Fruit fly (Drosophila melanogaster): Measurements from ENCODE around the gene CG6178.

Gene CG6178

DNA sequence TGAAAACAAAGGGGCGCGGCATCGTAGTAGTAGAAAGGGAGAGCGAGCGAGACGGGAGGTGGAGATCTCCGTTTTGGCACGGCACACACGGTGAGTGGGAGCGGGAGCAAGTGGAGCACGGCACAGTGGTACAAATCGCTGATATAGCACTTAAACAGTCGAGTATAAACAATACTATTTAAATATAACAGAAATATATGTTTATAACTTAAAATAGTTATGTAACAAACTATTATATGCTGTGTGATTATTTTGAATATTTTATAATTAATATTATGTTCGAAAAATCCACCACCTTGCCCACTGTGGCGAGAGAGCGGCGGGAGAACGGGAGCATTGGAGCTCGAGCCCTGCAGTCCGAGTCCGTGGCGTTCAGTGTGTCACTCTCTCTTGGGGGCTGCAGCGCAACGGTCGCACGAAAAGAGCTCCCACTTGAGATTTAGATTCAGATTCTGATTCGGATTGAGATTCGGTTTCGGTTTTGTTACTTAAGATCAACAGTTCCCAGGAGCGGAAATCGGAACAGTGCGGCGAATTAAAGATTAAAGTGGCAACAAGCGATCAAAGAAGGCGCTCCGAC is 11.0 kb upstream of the CG6178 start, which contains the start of gene Kal1 (continued):
- TF ChIP-seq psq (GFP tag; optimal IDR thresholded peaks at IDR 0.05) = peak; percentile 96
- TF ChIP-seq woc (GFP tag; optimal IDR thresholded peaks at IDR 0.05) = peak; percentile 85
- peak; percentile 93 for TF ChIP-seq br (GFP tag; optimal IDR thresholded peaks at IDR 0.05)
- peak; percentile 95 for TF ChIP-seq sage (GFP tag; optimal IDR thresholded peaks at IDR 0.05)

DNA sequence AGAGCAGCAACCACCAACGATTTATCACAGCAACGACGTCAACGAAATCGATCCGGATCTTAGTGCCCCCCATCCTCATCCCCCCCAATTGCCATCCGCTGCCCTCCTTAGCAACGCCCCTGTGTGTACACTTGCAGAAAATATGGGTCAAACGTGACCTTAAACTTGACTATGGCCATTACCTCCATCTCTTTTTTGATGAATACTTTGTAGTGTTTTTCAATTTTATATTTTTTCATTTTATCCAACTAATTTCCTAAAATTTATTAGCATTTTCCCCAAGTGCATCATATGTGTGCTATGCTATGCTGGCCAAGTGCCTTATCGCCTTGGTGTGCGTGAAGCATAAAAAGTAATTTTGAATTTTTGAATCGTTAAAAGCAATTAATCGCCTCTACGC is 9.2 kb upstream of the CG6178 start:
- TF ChIP-seq psq (GFP tag; optimal IDR thresholded peaks at IDR 0.05) (peak; percentile 77), CG9705 (GFP tag; optimal IDR thresholded peaks at IDR 0.05) (peak; percentile 68), Hnf4 (GFP tag; optimal IDR thresholded peaks at IDR 0.05) (peak; percentile 86), brk (GFP tag; optimal IDR thresholded peaks at IDR 0.05) (peak; percentile 83), usp (GFP tag; optimal IDR thresholded peaks at IDR 0.05) (no peak), Hr78 (GFP tag; optimal IDR thresholded peaks at IDR 0.05) (no peak), fru (GFP tag; optimal IDR thresholded peaks at IDR 0.05) (peak; percentile 91), ey (GFP tag; optimal IDR thresholded peaks at IDR 0.05) (peak; percentile 86), foxo (GFP tag; optimal IDR thresholded peaks at IDR 0.05) (peak; percentile 13 to 90), br (GFP tag; optimal IDR thresholded peaks at IDR 0.05) (peak; percentile 87), OdsH (GFP tag; optimal IDR thresholded peaks at IDR 0.05) (peak; percentile 87), Sp1 (GFP tag; optimal IDR thresholded peaks at IDR 0.05) (peak; percentile 88), pan (optimal IDR thresholded peaks at IDR 0.05) (no peak), GATAd (GFP tag; optimal IDR thresholded peaks at IDR 0.05) (no peak), Hr83 (GFP tag; optimal IDR thresholded peaks at IDR 0.05; ENCODE audit: poor library complexity, severe bottlenecking) (peak; percentile 5), Myc (optimal IDR thresholded peaks at IDR 0.05) (no peak), woc (GFP tag; optimal IDR thresholded peaks at IDR 0.05) (peak; percentile 71), Mio (GFP tag; optimal IDR thresholded peaks at IDR 0.05) (no peak), Dif (GFP tag; optimal IDR thresholded peaks at IDR 0.05; ENCODE audit: partially characterized antibody) (no peak), dl (GFP tag; optimal IDR thresholded peaks at IDR 0.05; ENCODE audit: insufficient read depth in 1 of 2, partially characterized antibody in 2 of 2) (no peak), CrebA (GFP tag; optimal IDR thresholded peaks at IDR 0.05; ENCODE audit: borderline replicate concordance) (no peak), h (GFP tag; optimal IDR thresholded peaks at IDR 0.05) (peak; percentile 93), Rel (GFP tag; optimal IDR thresholded peaks at IDR 0.05) (no peak), Rel (tag; optimal IDR thresholded peaks at IDR 0.05) (peak; percentile 47), CG32264 (GFP tag; optimal IDR thresholded peaks at IDR 0.05) (peak; percentile 82), Abd-B (GFP tag; optimal IDR thresholded peaks at IDR 0.05) (no peak), Dfd (GFP tag; optimal IDR thresholded peaks at IDR 0.05) (no peak), lola (GFP tag; optimal IDR thresholded peaks at IDR 0.05) (no peak), dmrt93B (GFP tag; optimal IDR thresholded peaks at IDR 0.05) (peak; percentile 64), HLH106 (tag; optimal IDR thresholded peaks at IDR 0.05) (peak; percentile 87), tai (GFP tag; optimal IDR thresholded peaks at IDR 0.05) (no peak), rgr (GFP tag; optimal IDR thresholded peaks at IDR 0.05) (peak; percentile 89), jim (GFP tag; optimal IDR thresholded peaks at IDR 0.05) (no peak), N (GFP tag; optimal IDR thresholded peaks at IDR 0.05) (no peak), sage (GFP tag; optimal IDR thresholded peaks at IDR 0.05) (peak; percentile 76), Jra (GFP tag; optimal IDR thresholded peaks at IDR 0.05) (peak; percentile 80), dsf (GFP tag; optimal IDR thresholded peaks at IDR 0.05; ENCODE audit: borderline replicate concordance) (peak; percentile 25), Vsx2 (GFP tag; optimal IDR thresholded peaks at IDR 0.05; ENCODE audit: partially characterized antibody) (no peak), sv (GFP tag; optimal IDR thresholded peaks at IDR 0.05) (no peak)

DNA sequence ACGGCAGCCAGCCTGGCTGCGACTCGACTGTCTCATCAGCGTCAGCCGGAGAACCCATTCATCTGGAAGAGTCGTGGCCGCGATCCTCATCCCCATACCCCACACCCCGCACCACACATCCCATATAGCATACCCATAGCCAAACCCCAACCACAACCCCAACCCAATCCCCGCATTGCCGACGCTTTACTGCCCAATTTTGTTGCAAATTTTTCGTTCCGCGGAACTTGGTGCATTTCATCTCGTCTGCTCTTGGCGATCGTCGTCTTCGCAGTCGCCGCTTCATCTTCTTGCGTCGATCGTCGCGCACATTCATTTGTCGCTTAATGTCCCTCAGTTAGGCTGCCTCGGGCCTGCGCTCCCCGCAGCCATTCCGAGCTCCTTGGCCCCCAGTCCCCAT is 8.8 kb upstream of the CG6178 start:
- no peak for TF ChIP-seq jim (GFP tag; optimal IDR thresholded peaks at IDR 0.05)
- TF ChIP-seq HLH106 (tag; optimal IDR thresholded peaks at IDR 0.05) = no peak
- TF ChIP-seq Myc (optimal IDR thresholded peaks at IDR 0.05) = no peak
- no peak for TF ChIP-seq psq (GFP tag; optimal IDR thresholded peaks at IDR 0.05)
- no peak for TF ChIP-seq CG9705 (GFP tag; optimal IDR thresholded peaks at IDR 0.05)
- no peak for TF ChIP-seq CG32264 (GFP tag; optimal IDR thresholded peaks at IDR 0.05)
- no peak for TF ChIP-seq Dfd (GFP tag; optimal IDR thresholded peaks at IDR 0.05)
- no peak for TF ChIP-seq Hr78 (GFP tag; optimal IDR thresholded peaks at IDR 0.05)
- no peak for TF ChIP-seq br (GFP tag; optimal IDR thresholded peaks at IDR 0.05)
- no peak for TF ChIP-seq Dif (GFP tag; optimal IDR thresholded peaks at IDR 0.05; ENCODE audit: partially characterized antibody)
- no peak for TF ChIP-seq Vsx2 (GFP tag; optimal IDR thresholded peaks at IDR 0.05; ENCODE audit: partially characterized antibody)
- no peak for TF ChIP-seq dl (GFP tag; optimal IDR thresholded peaks at IDR 0.05; ENCODE audit: insufficient read depth in 1 of 2, partially characterized antibody in 2 of 2)
- TF ChIP-seq CrebA (GFP tag; optimal IDR thresholded peaks at IDR 0.05; ENCODE audit: borderline replicate concordance) = no peak
- TF ChIP-seq dsf (GFP tag; optimal IDR thresholded peaks at IDR 0.05; ENCODE audit: borderline replicate concordance) = no peak
- no peak for TF ChIP-seq N (GFP tag; optimal IDR thresholded peaks at IDR 0.05)
- no peak for TF ChIP-seq GATAd (GFP tag; optimal IDR thresholded peaks at IDR 0.05)
- TF ChIP-seq dmrt93B (GFP tag; optimal IDR thresholded peaks at IDR 0.05) = no peak
- no peak for TF ChIP-seq pan (optimal IDR thresholded peaks at IDR 0.05)
